Worm (Caenorhabditis elegans) whole organism, L2 larva: ENCODE data around the gene B0035.3.

Experiments
- C34F6.9 ChIP-seq: fragments of 150-350 bp; optimal IDR thresholded peaks from 2 replicates; lab custom pipeline; 2014; ENCODE audit warnings: missing biosample characterization, missing genetic modification characterization
- F13H6.1 ChIP-seq: sonication (generic microtip); optimal IDR thresholded peaks from 2 replicates; lab custom pipeline; 2016; ENCODE audit warnings: missing genetic modification characterization, missing compliant biosample characterization
- Y55F3AM.14 ChIP-seq: fragments of 200-800 bp; sonication (Bioruptor generic); optimal IDR thresholded peaks from 2 replicates; lab custom pipeline; 2018; ENCODE audit warnings: mild to moderate bottlenecking, missing genetic modification characterization, missing compliant biosample characterization
- ZK546.5 ChIP-seq: sonication (generic microtip); optimal IDR thresholded peaks from 2 replicates; lab custom pipeline; 2017; ENCODE audit warnings: missing biosample characterization, missing genetic modification characterization
- alr-1 ChIP-seq: fragments of 150-350 bp; optimal IDR thresholded peaks from 2 replicates; lab custom pipeline; 2014; ENCODE audit warnings: missing biosample characterization, missing genetic modification characterization
- aly-2 ChIP-seq: fragments of 150-350 bp; optimal IDR thresholded peaks from 2 replicates; lab custom pipeline; 2014; ENCODE audit warnings: missing biosample characterization, missing genetic modification characterization
- ama-1 ChIP-seq: fragments of 150-350 bp; optimal IDR thresholded peaks from 2 replicates; lab custom pipeline; 2018; ENCODE audit warnings: inconsistent platforms
- blmp-1 ChIP-seq: sonication (generic microtip); optimal IDR thresholded peaks from 2 replicates; lab custom pipeline; 2017; ENCODE audit warnings: missing genetic modification characterization, mild to moderate bottlenecking, missing compliant biosample characterization, antibody characterized with exemption, moderate library complexity; ENCODE audit not compliant: insufficient read depth
- ceh-82 ChIP-seq: fragments of 150-350 bp; optimal IDR thresholded peaks from 2 replicates; lab custom pipeline; 2014; ENCODE audit warnings: missing biosample characterization, missing genetic modification characterization
- crh-2 ChIP-seq: sonication (generic microtip); optimal IDR thresholded peaks from 2 replicates; lab custom pipeline; 2017; ENCODE audit warnings: missing biosample characterization, missing genetic modification characterization
- dmd-4 ChIP-seq: sonication (generic microtip); optimal IDR thresholded peaks from 2 replicates; lab custom pipeline; 2017; ENCODE audit warnings: missing biosample characterization, missing genetic modification characterization
- egl-27 ChIP-seq: sonication (generic microtip); optimal IDR thresholded peaks from 3 replicates; lab custom pipeline; 2017; ENCODE audit warnings: missing biosample characterization, missing genetic modification reagents, missing genetic modification characterization
- elt-3 ChIP-seq: sonication (generic microtip); optimal IDR thresholded peaks from 2 replicates; lab custom pipeline; 2017; ENCODE audit warnings: missing biosample characterization, missing genetic modification characterization
- fos-1 ChIP-seq: fragments of 150-350 bp; optimal IDR thresholded peaks from 2 replicates; lab custom pipeline; 2014; ENCODE audit warnings: missing biosample characterization, missing genetic modification characterization
- gmeb-1 ChIP-seq: fragments of 150-350 bp; optimal IDR thresholded peaks from 2 replicates; lab custom pipeline; 2014; ENCODE audit warnings: missing biosample characterization, missing genetic modification characterization
- lin-39 ChIP-seq: fragments of 150-350 bp; optimal IDR thresholded peaks from 2 replicates; lab custom pipeline; 2014; ENCODE audit warnings: missing biosample characterization, missing genetic modification reagents, missing genetic modification characterization
- mab-5 ChIP-seq: fragments of 150-350 bp; optimal IDR thresholded peaks from 2 replicates; lab custom pipeline; 2014; ENCODE audit warnings: missing biosample characterization, missing genetic modification characterization
- mdl-1 ChIP-seq, 2 experiments: fragments of 150-350 bp in 1 of 2; sonication (generic microtip) in 1 of 2; optimal IDR thresholded peaks; 2 replicates each; lab custom pipeline; 2017; ENCODE audit warnings: missing biosample characterization in 2 of 2, missing genetic modification characterization in 2 of 2
- nhr-10 ChIP-seq: sonication (generic microtip); optimal IDR thresholded peaks from 2 replicates; lab custom pipeline; 2017; ENCODE audit warnings: missing biosample characterization, missing genetic modification characterization
- nhr-11 ChIP-seq: fragments of 150-350 bp; optimal IDR thresholded peaks from 2 replicates; lab custom pipeline; 2014; ENCODE audit warnings: missing biosample characterization, missing genetic modification characterization
- nhr-129 ChIP-seq: fragments of 150-350 bp; optimal IDR thresholded peaks from 2 replicates; lab custom pipeline; 2014; ENCODE audit warnings: missing biosample characterization, missing genetic modification characterization
- nhr-23 ChIP-seq: fragments of 150-350 bp; optimal IDR thresholded peaks from 2 replicates; lab custom pipeline; 2014; ENCODE audit warnings: missing biosample characterization, missing genetic modification reagents, missing genetic modification characterization
- nhr-237 ChIP-seq: fragments of 150-350 bp; optimal IDR thresholded peaks from 2 replicates; lab custom pipeline; 2014; ENCODE audit warnings: missing biosample characterization, missing genetic modification characterization
- nhr-25 ChIP-seq: fragments of 150-350 bp; sonication (generic microtip); optimal IDR thresholded peaks from 3 replicates; lab custom pipeline; 2014; ENCODE audit warnings: missing biosample characterization, missing genetic modification characterization
- nhr-6 ChIP-seq: fragments of 150-350 bp; optimal IDR thresholded peaks from 2 replicates; lab custom pipeline; 2014; ENCODE audit warnings: missing biosample characterization, missing genetic modification characterization
- peb-1 ChIP-seq: fragments of 150-350 bp; optimal IDR thresholded peaks from 2 replicates; lab custom pipeline; 2014; ENCODE audit warnings: missing biosample characterization, missing genetic modification characterization
- skn-1 ChIP-seq: sonication (generic microtip); optimal IDR thresholded peaks from 2 replicates; lab custom pipeline; 2017; ENCODE audit warnings: missing biosample characterization, missing genetic modification characterization
- sma-3 ChIP-seq: sonication (generic microtip); optimal IDR thresholded peaks from 2 replicates; lab custom pipeline; 2016; ENCODE audit warnings: missing genetic modification reagents, missing genetic modification characterization, missing compliant biosample characterization
- sma-9 ChIP-seq, 2 experiments: fragments of 150-350 bp in 1 of 2; sonication (generic microtip) in 1 of 2; optimal IDR thresholded peaks; 2 replicates each; lab custom pipeline; 2014 to 2016; ENCODE audit warnings: missing genetic modification characterization in 2 of 2, mild to moderate bottlenecking in 1 of 2, missing biosample characterization in 1 of 2, missing compliant biosample characterization in 1 of 2, missing genetic modification reagents in 1 of 2, moderate library complexity in 1 of 2
- unc-39 ChIP-seq: fragments of 150-350 bp; optimal IDR thresholded peaks from 2 replicates; lab custom pipeline; 2014; ENCODE audit warnings: missing biosample characterization, missing genetic modification characterization
- unc-55 ChIP-seq: fragments of 150-350 bp; sonication (generic microtip); optimal IDR thresholded peaks from 3 replicates; lab custom pipeline; 2014; ENCODE audit warnings: missing biosample characterization, missing genetic modification reagents, missing genetic modification characterization
- unc-62 ChIP-seq: fragments of 150-350 bp; optimal IDR thresholded peaks from 2 replicates; lab custom pipeline; 2014; ENCODE audit warnings: missing biosample characterization, missing genetic modification reagents, missing genetic modification characterization
- zag-1 ChIP-seq: fragments of 150-350 bp; optimal IDR thresholded peaks from 2 replicates; lab custom pipeline; 2014; ENCODE audit warnings: missing biosample characterization, missing genetic modification characterization
- ztf-1 ChIP-seq: fragments of 200-800 bp; sonication (Bioruptor generic); conservative IDR thresholded peaks from 2 replicates; pipeline ENCODE4 v1.3.6; 2022; ENCODE audit warnings: missing genetic modification characterization, missing compliant biosample characterization
- ztf-11 ChIP-seq: sonication (generic microtip); optimal IDR thresholded peaks from 2 replicates; lab custom pipeline; 2017; ENCODE audit warnings: missing biosample characterization, missing genetic modification characterization
- ztf-4 ChIP-seq: fragments of 150-350 bp; optimal IDR thresholded peaks from 2 replicates; lab custom pipeline; 2014; ENCODE audit warnings: missing biosample characterization, missing genetic modification characterization

Gene B0035.3

ce11 chrIV:11288965-11289364, 25.8 kb downstream of the B0035.3 start:
- TF ChIP-seq sma-9 (GFP tag; optimal IDR thresholded peaks at IDR 0.05; lab: Kevin White, UChicago) (peak; percentile 20), sma-9 (tag; optimal IDR thresholded peaks at IDR 0.05; lab: Kevin White, UChicago) (no peak), gmeb-1 (tag; lab: Kevin White, UChicago) (peak; percentile 45), crh-2 (tag; lab: Kevin White, UChicago) (peak; percentile 58), skn-1 (tag; lab: Kevin White, UChicago) (peak; percentile 23), ztf-11 (tag; lab: Kevin White, UChicago) (no peak), peb-1 (no peak), fos-1 (peak; percentile 98), Y55F3AM.14 (GFP tag; lab: Kevin White, UChicago) (no peak), ztf-4 (no peak)
- TF ChIP-seq, all 48 proteins: peak for 5

ce11 chrIV:11287511-11287910, 27.3 kb downstream of the B0035.3 start, which contains the start of gene F54D1.6:
Gene F54D1.6, plus strand, starts transcription at chrIV:11287811.
- TF ChIP-seq skn-1 (tag; lab: Kevin White, UChicago) (no peak), nhr-6 (no peak), ztf-1 (no peak), ztf-11 (tag; lab: Kevin White, UChicago) (no peak), C34F6.9 (tag; lab: Kevin White, UChicago) (no peak), unc-62 (no peak), ceh-82 (no peak), egl-27 (tag; lab: Kevin White, UChicago) (no peak), ztf-4 (no peak), mab-5 (no peak)

- TF ChIP-seq fos-1, result peak; percentile 66
- no peak for TF ChIP-seq nhr-25 (tag; lab: Kevin White, UChicago)
- TF ChIP-seq unc-39 (tag; lab: Kevin White, UChicago), result no peak
- TF ChIP-seq, all 48 proteins: peak for 1
Observed at ce11 chrIV:11286112-11286511, 28.7 kb downstream of the B0035.3 start.

ce11 chrIV:11285239-11285638, 29.6 kb downstream of the B0035.3 start:
- TF ChIP-seq nhr-10 (tag; lab: Kevin White, UChicago) (no peak), blmp-1 (tag; lab: Kevin White, UChicago) (no peak), mdl-1 (tag; optimal IDR thresholded peaks at IDR 0.05; lab: Kevin White, UChicago) (no peak), unc-55 (GFP tag; lab: Kevin White, UChicago) (no peak), lin-39 (tag; lab: Kevin White, UChicago) (no peak), ztf-4 (no peak), alr-1 (tag; lab: Kevin White, UChicago) (no peak), aly-2 (no peak), zag-1 (tag; lab: Kevin White, UChicago) (no peak), nhr-25 (tag; lab: Kevin White, UChicago) (no peak)

ce11 chrIV:11284102-11284531, 30.7 kb downstream of the B0035.3 start:
- TF ChIP-seq nhr-129 (peak; percentile 17), nhr-11 (no peak), lin-39 (tag; lab: Kevin White, UChicago) (no peak), nhr-10 (tag; lab: Kevin White, UChicago) (no peak), nhr-237 (tag; lab: Kevin White, UChicago) (no peak), ama-1 (lab: Kevin White, UChicago) (no peak), dmd-4 (tag; lab: Kevin White, UChicago) (no peak), Y55F3AM.14 (GFP tag; lab: Kevin White, UChicago) (no peak), F13H6.1 (tag; lab: Kevin White, UChicago) (peak; percentile 84), sma-3 (peak; percentile 22), ZK546.5 (tag; lab: Kevin White, UChicago) (no peak), nhr-23 (tag; lab: Kevin White, UChicago) (no peak), unc-55 (GFP tag; lab: Kevin White, UChicago) (no peak), nhr-25 (tag; lab: Kevin White, UChicago) (no peak), crh-2 (tag; lab: Kevin White, UChicago) (peak; percentile 46), fos-1 (peak; percentile 97), gmeb-1 (tag; lab: Kevin White, UChicago) (peak; percentile 33), blmp-1 (tag; lab: Kevin White, UChicago) (no peak), sma-9 (GFP tag; optimal IDR thresholded peaks at IDR 0.05; lab: Kevin White, UChicago) (peak; percentile 50), sma-9 (tag; optimal IDR thresholded peaks at IDR 0.05; lab: Kevin White, UChicago) (no peak), elt-3 (tag; lab: Kevin White, UChicago) (no peak), ceh-82 (no peak), mab-5 (no peak)
